Worm (Caenorhabditis elegans) whole organism, L1 larva: ENCODE results near the gene T19D12.4.

ENCODE experiments used
- alr-1 ChIP-seq: fragments of 200-800 bp; sonication (Bioruptor generic); optimal IDR thresholded peaks from 2 replicates; lab custom pipeline; 2018; ENCODE audit warnings: borderline replicate concordance, mild to moderate bottlenecking, missing genetic modification characterization, missing compliant biosample characterization
- ama-1 ChIP-seq: fragments of 150-350 bp; optimal IDR thresholded peaks from 2 replicates; lab custom pipeline; 2014
- lin-35 ChIP-seq, 2 experiments: fragments of 150-350 bp; optimal IDR thresholded peaks; 2 replicates each; lab custom pipeline; 2014; ENCODE audit warnings: missing biosample characterization in 2 of 2, missing genetic modification characterization in 2 of 2, missing genetic modification reagents in 2 of 2
- lsy-2 ChIP-seq, 2 experiments: fragments of 150-350 bp; optimal IDR thresholded peaks; 2 replicates each; lab custom pipeline; 2014; ENCODE audit warnings: missing biosample characterization in 2 of 2, missing genetic modification characterization in 2 of 2
- mep-1 ChIP-seq: fragments of 150-350 bp; optimal IDR thresholded peaks from 2 replicates; lab custom pipeline; 2014; ENCODE audit warnings: missing biosample characterization, missing genetic modification characterization
- nhr-47 ChIP-seq: sonication (generic microtip); optimal IDR thresholded peaks from 2 replicates; lab custom pipeline; 2016; ENCODE audit warnings: mild to moderate bottlenecking, missing genetic modification characterization, moderate library complexity, missing compliant biosample characterization
- nhr-84 ChIP-seq: sonication (generic microtip); optimal IDR thresholded peaks from 2 replicates; lab custom pipeline; 2017; ENCODE audit warnings: missing biosample characterization, missing genetic modification characterization
- pqm-1 ChIP-seq: sonication (generic microtip); optimal IDR thresholded peaks from 3 replicates; lab custom pipeline; 2017; ENCODE audit warnings: missing biosample characterization, missing genetic modification characterization
- zag-1 ChIP-seq: fragments of 150-350 bp; optimal IDR thresholded peaks from 2 replicates; lab custom pipeline; 2014; ENCODE audit warnings: missing biosample characterization, missing genetic modification characterization
- ztf-11 ChIP-seq, 2 experiments: sonication (generic microtip); optimal IDR thresholded peaks; 2 replicates each; lab custom pipeline; 2016 to 2017; ENCODE audit warnings: missing genetic modification characterization in 2 of 2, missing biosample characterization in 1 of 2, missing compliant biosample characterization in 1 of 2

DNA sequence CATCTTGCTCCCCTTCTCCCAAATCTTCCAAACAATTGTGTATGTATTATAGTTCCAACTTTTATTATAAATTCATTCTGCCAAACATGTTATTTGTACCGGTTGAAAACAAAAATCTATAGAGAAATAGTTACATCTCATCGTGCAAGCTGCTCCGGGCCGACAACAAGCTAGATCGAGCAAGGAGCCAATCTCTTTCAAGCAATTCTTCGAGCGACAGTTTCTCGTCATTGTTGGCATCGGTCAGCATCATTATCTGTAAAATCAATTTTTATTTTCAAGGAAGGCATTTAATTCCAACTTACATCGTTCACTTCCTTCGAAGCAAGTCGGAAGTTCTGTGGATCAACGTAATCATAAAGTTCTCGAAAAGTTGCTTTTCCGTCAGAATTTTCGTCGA is 39.9 kb upstream of the T19D12.4 start:
- no peak for TF ChIP-seq lin-35 (GFP tag; optimal IDR thresholded peaks at IDR 0.05; lab: Kevin White, UChicago)
- no peak for TF ChIP-seq lsy-2 (tag; optimal IDR thresholded peaks at IDR 0.05; lab: Kevin White, UChicago)
- no peak for TF ChIP-seq zag-1 (tag; lab: Kevin White, UChicago)
- TF ChIP-seq mep-1 = no peak
- no peak for TF ChIP-seq nhr-84 (tag; lab: Kevin White, UChicago)
- TF ChIP-seq alr-1 (tag; lab: Kevin White, UChicago) = no peak
- TF ChIP-seq pqm-1 = no peak
- no peak for TF ChIP-seq nhr-47 (tag; lab: Kevin White, UChicago)
- TF ChIP-seq ztf-11 (tag; optimal IDR thresholded peaks at IDR 0.05; lab: Kevin White, UChicago) = no peak
- peak; percentile 18 for TF ChIP-seq ama-1 (lab: Kevin White, UChicago)
